Worm (Caenorhabditis elegans) whole organism, early embryonic: ENCODE measurements around the gene tofu-1.

Experiments used
- B0310.2 ChIP-seq: sonication (generic microtip); optimal IDR thresholded peaks from 2 replicates; lab custom pipeline; 2016; ENCODE audit warnings: mild to moderate bottlenecking, missing genetic modification characterization, missing compliant biosample characterization
- F13C5.2 ChIP-seq: sonication (generic microtip); optimal IDR thresholded peaks from 2 replicates; lab custom pipeline; 2017; ENCODE audit warnings: mild to moderate bottlenecking, missing genetic modification characterization, inconsistent platforms, missing compliant biosample characterization
- aly-1 ChIP-seq: sonication (generic microtip); optimal IDR thresholded peaks from 2 replicates; lab custom pipeline; 2016; ENCODE audit warnings: missing genetic modification characterization, missing compliant biosample characterization
- ama-1 ChIP-seq: fragments of 150-350 bp; optimal IDR thresholded peaks from 2 replicates; lab custom pipeline; 2014
- ceh-13 ChIP-seq: fragments of 200-800 bp; sonication (Bioruptor generic); optimal IDR thresholded peaks from 2 replicates; lab custom pipeline; 2018; ENCODE audit warnings: mild to moderate bottlenecking, missing genetic modification characterization, missing compliant biosample characterization
- ceh-36 ChIP-seq: sonication (generic microtip); optimal IDR thresholded peaks from 2 replicates; lab custom pipeline; 2016; ENCODE audit warnings: missing genetic modification characterization, inconsistent platforms, missing compliant biosample characterization
- ets-7 ChIP-seq: sonication (generic microtip); optimal IDR thresholded peaks from 2 replicates; lab custom pipeline; 2016; ENCODE audit warnings: missing genotype, missing genetic modification characterization, missing compliant biosample characterization
- flt-1 ChIP-seq: fragments of 200-800 bp; sonication (Bioruptor generic); IDR thresholded peaks from 2 replicates; pipeline ENCODE4 v1.3.6; 2022; ENCODE audit warnings: missing genetic modification characterization, missing compliant biosample characterization
- hmbx-1 ChIP-seq: sonication (generic microtip); optimal IDR thresholded peaks from 2 replicates; lab custom pipeline; 2016; ENCODE audit warnings: mild to moderate bottlenecking, missing genetic modification characterization, missing compliant biosample characterization
- hmg-4 ChIP-seq: fragments of 200-800 bp; sonication (Bioruptor generic); optimal IDR thresholded peaks from 2 replicates; lab custom pipeline; 2018; ENCODE audit warnings: mild to moderate bottlenecking, missing genetic modification characterization, missing compliant biosample characterization
- hnd-1 ChIP-seq: sonication (generic microtip); optimal IDR thresholded peaks from 2 replicates; lab custom pipeline; 2016; ENCODE audit warnings: missing genetic modification characterization, missing compliant biosample characterization
- pes-1 ChIP-seq: fragments of 200-800 bp; sonication (Bioruptor generic); IDR thresholded peaks from 2 replicates; pipeline ENCODE4 v1.3.6; 2022; ENCODE audit warnings: missing genetic modification reagents, missing genetic modification characterization, missing compliant biosample characterization
- scrt-1 ChIP-seq: fragments of 200-800 bp; sonication (Bioruptor generic); IDR thresholded peaks from 2 replicates; pipeline ENCODE4 v1.3.6; 2022; ENCODE audit warnings: missing genetic modification characterization, missing compliant biosample characterization
- sea-1 ChIP-seq: fragments of 200-800 bp; sonication (Bioruptor generic); conservative IDR thresholded peaks from 2 replicates; pipeline ENCODE4 v1.3.6; 2022; ENCODE audit warnings: missing genetic modification characterization, missing compliant biosample characterization
- tbx-11 ChIP-seq: fragments of 200-800 bp; sonication (Bioruptor generic); IDR thresholded peaks from 2 replicates; pipeline ENCODE4 v1.3.6; 2022; ENCODE audit warnings: missing genetic modification characterization, missing compliant biosample characterization
- tbx-37 ChIP-seq: fragments of 200-800 bp; sonication (Bioruptor generic); conservative IDR thresholded peaks from 2 replicates; pipeline ENCODE4 v1.3.6; 2022; ENCODE audit warnings: missing genetic modification reagents, missing genetic modification characterization, missing compliant biosample characterization
- tra-4 ChIP-seq: sonication (generic microtip); optimal IDR thresholded peaks from 2 replicates; lab custom pipeline; 2017; ENCODE audit warnings: missing genetic modification characterization, missing compliant biosample characterization

Gene tofu-1

DNA sequence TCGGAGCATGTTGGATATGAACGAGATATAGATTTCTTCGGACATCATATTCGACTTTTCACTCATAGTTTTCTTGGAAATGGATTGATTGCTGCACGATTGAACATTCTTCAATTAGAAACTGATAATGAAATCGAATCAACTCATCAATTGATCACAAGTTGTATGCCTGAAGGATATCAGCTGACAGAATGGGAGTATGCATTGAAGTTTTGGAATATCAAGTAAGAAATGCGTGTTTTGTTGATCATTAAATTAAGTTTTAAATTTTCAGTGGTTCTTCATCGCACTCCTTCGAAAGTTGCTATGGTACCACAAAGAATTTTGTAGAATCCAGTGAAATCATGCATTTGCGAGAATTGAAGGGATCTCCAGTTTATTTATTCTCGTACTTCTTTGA lies 25.4 kb downstream of the tofu-1 start:
- TF ChIP-seq tra-4 (tag; lab: Kevin White, UChicago) (no peak), pes-1 (GFP tag; lab: Robert Waterston, UW) (no peak), aly-1 (tag; lab: Kevin White, UChicago) (no peak), sea-1 (no peak), flt-1 (GFP tag; lab: Robert Waterston, UW) (no peak), ets-7 (tag; lab: Kevin White, UChicago) (no peak), ceh-13 (GFP tag; lab: Kevin White, UChicago) (no peak), ama-1 (lab: Kevin White, UChicago) (no peak), ceh-36 (no peak), hmbx-1 (no peak), tbx-11 (GFP tag; lab: Robert Waterston, UW) (no peak), F13C5.2 (no peak)

DNA sequence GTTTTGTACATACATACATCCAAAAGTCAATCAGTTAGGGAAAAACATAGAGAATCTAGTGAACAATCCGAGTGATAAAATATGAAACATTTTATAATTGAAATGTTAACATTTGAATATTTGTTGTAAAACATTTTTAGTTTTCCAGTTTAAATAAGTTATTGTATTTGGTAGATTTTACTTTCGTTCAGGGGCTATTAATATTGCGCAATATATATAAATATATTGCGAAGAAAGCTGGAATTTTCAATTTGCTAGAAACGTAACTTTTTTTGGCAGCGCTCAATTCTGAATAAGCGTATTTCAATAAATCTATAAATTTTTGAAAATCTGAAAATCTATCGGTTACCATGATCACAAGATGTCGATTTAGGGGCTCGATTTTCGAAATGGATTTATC lies 26.5 kb downstream of the tofu-1 start:
- TF ChIP-seq ama-1 (lab: Kevin White, UChicago) (no peak), hmbx-1 (no peak), B0310.2 (tag; lab: Kevin White, UChicago) (no peak), hnd-1 (tag; lab: Kevin White, UChicago) (no peak), flt-1 (GFP tag; lab: Robert Waterston, UW) (no peak)

DNA sequence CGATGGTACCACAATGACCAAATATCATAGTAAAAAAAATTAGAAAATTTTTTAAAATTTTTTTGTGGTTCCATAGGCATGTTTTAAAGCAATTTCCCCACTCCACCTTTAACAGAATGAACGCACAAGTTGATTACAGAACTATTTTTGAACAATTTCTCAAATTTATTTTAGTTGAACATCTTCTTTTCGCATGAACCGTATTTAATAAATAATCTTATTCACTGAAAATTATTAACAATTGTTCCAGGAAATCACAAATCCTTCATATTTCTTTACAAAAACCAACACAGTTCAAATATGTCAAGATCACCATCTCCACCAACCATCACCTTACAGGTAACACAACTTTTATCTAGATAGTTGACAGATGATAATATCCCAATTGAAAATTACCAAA lies 30.7 kb downstream of the tofu-1 start, which contains the start of gene lea-1:
Gene lea-1, plus strand, starts transcription at position 301 of the 400 bp plus-strand sequence.
- TF ChIP-seq tbx-37 (GFP tag; lab: Robert Waterston, UW) (no peak), ceh-36 (no peak), ets-7 (tag; lab: Kevin White, UChicago) (no peak), scrt-1 (GFP tag; lab: Robert Waterston, UW) (no peak), hmg-4 (no peak), sea-1 (no peak), tra-4 (tag; lab: Kevin White, UChicago) (no peak), aly-1 (tag; lab: Kevin White, UChicago) (no peak), B0310.2 (tag; lab: Kevin White, UChicago) (no peak)

DNA sequence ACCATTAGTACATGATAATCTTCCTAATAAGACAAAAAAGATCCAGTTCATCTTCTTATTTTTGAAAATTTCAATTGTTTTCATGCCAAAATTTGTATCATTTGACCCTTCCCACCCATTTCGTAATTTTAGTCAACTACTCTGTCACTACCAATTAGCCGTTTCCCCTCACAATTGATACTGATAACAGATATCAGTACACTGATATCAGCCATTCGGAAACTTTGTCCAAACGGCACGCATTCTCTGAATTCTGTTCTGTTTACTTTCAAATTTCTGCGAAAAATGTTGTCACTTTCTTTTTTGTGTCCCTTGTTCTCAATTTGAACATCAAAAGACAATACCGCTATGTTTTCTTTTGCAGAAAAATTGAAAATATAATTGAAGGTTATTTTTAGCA lies 31.7 kb downstream of the tofu-1 start:
- TF ChIP-seq ceh-36 (no peak), scrt-1 (GFP tag; lab: Robert Waterston, UW) (no peak), ceh-13 (GFP tag; lab: Kevin White, UChicago) (no peak), tbx-37 (GFP tag; lab: Robert Waterston, UW) (no peak), hnd-1 (tag; lab: Kevin White, UChicago) (no peak), tbx-11 (GFP tag; lab: Robert Waterston, UW) (no peak)

DNA sequence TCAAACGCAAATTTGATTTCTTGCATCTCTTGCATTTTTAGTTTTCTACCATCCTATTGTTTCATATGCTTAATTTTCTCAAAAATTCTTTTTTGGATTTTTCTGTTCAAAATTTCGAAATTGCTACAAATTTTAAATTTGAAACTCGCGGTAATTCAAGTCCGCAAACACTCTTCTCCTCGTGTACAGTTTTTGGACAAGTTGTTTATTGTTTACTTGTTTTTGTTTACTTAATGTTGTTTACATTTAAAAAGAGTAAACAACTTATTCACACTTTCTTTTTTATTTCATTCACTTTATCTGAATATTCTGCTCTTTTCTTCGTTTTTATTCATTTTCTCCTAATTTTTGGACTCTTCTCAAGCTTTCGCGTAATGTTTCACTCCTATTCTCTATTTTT lies 37.3 kb downstream of the tofu-1 start:
- TF ChIP-seq ets-7 (tag; lab: Kevin White, UChicago) (no peak), sea-1 (no peak), hmg-4 (no peak)

DNA sequence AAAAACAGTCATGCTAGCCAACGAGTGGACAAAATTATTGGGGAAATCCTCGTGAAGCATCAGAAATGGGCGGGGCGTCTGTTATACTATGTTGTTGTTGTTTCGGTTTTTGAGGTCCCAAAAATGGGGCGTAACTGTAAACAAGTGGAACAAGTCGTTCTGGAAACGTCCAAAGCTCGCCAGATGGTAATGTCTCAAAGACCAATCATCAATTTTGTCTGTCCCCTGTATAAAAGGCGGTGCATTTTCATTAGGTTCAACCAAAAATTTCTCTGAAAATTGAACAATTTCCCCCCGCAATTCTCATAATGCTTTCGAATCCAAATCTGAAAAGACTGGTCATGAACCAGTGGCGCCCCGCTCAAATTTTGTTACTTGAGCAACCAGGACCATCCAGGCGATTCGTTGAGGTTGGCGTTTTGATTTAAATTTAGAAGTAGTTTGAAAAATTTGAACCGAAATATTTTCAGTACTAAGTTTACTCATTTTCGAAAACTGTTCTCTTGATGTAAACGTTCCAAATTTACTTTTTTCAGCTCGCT lies 38.2 kb downstream of the tofu-1 start:
- TF ChIP-seq scrt-1 (GFP tag; lab: Robert Waterston, UW): no peak
- no peak for TF ChIP-seq sea-1
- TF ChIP-seq ceh-36: no peak
- TF ChIP-seq pes-1 (GFP tag; lab: Robert Waterston, UW): no peak
- no peak for TF ChIP-seq ets-7 (tag; lab: Kevin White, UChicago)
- TF ChIP-seq aly-1 (tag; lab: Kevin White, UChicago): no peak
- TF ChIP-seq flt-1 (GFP tag; lab: Robert Waterston, UW): no peak
- no peak for TF ChIP-seq ceh-13 (GFP tag; lab: Kevin White, UChicago)
- no peak for TF ChIP-seq ama-1 (lab: Kevin White, UChicago)
- TF ChIP-seq tbx-37 (GFP tag; lab: Robert Waterston, UW): no peak
- TF ChIP-seq tbx-11 (GFP tag; lab: Robert Waterston, UW): no peak
- TF ChIP-seq hmg-4: no peak
- no peak for TF ChIP-seq B0310.2 (tag; lab: Kevin White, UChicago)

DNA sequence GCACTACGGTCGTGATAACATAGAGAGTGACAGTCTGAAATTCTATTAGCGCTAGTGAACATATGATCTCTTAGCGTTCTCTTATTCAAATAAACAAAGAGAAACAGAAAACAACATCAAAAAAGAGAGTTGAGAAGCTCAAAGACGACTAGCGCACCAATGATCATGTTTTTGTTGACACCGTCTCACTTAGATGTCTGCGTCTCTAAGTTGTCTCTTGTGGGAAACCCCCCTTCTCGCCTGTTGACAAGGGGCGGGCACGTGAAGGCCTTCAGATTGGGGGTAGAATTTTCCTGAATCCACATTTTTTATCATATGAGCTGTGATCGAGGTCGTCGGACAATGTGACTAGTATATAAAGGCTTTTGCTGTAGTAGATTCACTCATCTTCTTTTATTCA lies 39.0 kb downstream of the tofu-1 start:
- TF ChIP-seq scrt-1 (GFP tag; lab: Robert Waterston, UW) (no peak), tbx-37 (GFP tag; lab: Robert Waterston, UW) (no peak), aly-1 (tag; lab: Kevin White, UChicago) (no peak), flt-1 (GFP tag; lab: Robert Waterston, UW) (no peak), sea-1 (no peak), F13C5.2 (no peak), hnd-1 (tag; lab: Kevin White, UChicago) (no peak), pes-1 (GFP tag; lab: Robert Waterston, UW) (no peak), hmbx-1 (no peak), ama-1 (lab: Kevin White, UChicago) (no peak), hmg-4 (no peak)

DNA sequence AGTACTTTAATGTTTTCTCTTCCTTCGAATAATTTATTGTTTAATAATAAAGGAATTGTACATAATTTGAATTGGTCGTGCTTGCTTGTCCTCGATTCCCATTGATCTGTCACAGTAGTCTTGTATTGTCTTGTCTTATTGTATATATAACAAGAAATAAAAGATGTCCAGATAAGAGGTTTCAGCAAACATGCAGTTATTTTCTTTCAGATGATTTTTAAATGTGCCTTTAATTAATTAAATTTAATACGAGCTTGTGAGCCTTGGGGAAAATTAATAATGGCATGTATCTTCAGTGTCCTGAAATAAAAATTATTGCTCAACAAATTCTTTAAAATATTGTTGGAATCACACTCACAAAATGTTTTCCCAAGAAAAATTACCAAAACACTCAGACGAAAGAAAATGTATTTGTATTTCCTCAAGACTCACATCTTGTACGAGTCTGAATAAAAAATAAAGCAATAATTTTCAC lies 42.2 kb downstream of the tofu-1 start:
- TF ChIP-seq flt-1 (GFP tag; lab: Robert Waterston, UW): no peak
- no peak for TF ChIP-seq ceh-36
- TF ChIP-seq hmg-4: no peak
- TF ChIP-seq pes-1 (GFP tag; lab: Robert Waterston, UW): no peak
- TF ChIP-seq tbx-37 (GFP tag; lab: Robert Waterston, UW): no peak
- TF ChIP-seq B0310.2 (tag; lab: Kevin White, UChicago): no peak
- no peak for TF ChIP-seq hnd-1 (tag; lab: Kevin White, UChicago)
- no peak for TF ChIP-seq ceh-13 (GFP tag; lab: Kevin White, UChicago)
- no peak for TF ChIP-seq aly-1 (tag; lab: Kevin White, UChicago)
